Worm (Caenorhabditis elegans): ENCODE data around the gene F58H1.8.

DNA sequence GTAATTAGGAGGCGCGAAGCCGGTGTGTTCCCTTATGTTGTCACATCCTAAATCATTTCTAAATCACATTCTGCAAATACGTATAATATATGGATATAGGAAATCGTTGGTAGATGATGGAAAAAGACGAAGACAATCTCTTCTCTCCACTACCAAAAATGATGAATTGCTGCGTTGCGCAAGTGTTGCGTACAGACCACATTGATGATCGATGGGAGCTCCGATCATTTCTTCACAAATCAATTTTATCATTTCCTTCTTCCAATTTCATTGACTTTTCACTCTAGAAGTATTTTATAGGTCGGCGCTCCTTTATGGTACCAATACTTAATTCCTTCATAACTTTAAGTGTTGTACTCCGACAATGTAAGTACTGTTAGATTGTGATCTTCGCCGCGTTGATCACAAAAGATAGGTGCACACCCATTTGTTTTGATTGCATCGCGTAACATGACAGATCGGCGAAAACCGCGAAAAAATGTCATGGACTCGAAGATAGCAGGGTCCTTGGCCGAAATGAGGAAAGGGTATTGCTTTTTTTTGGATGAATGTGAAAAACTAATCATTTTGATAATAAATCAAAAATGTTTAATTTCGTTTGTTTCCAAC is 14.7 kb downstream of the F58H1.8 start:
- TF ChIP-seq rnt-1 (tag; optimal IDR thresholded peaks at IDR 0.05) (no peak), mep-1 (tag; optimal IDR thresholded peaks at IDR 0.05) (no peak), ztf-11 (tag; optimal IDR thresholded peaks at IDR 0.05) (no peak), tbx-2 (tag; optimal IDR thresholded peaks at IDR 0.05) (no peak), nhr-77 (tag; optimal IDR thresholded peaks at IDR 0.05) (no peak), ceh-88 (GFP tag; IDR thresholded peaks at IDR 0.05) (no peak), fkh-8 (tag; optimal IDR thresholded peaks at IDR 0.05) (no peak), ama-1 (optimal IDR thresholded peaks at IDR 0.05) (no peak), lsy-2 (tag; optimal IDR thresholded peaks at IDR 0.05) (no peak), pqm-1 (tag; optimal IDR thresholded peaks at IDR 0.05) (no peak), skn-1 (tag; optimal IDR thresholded peaks at IDR 0.05) (no peak), dpl-1 (GFP tag; optimal IDR thresholded peaks at IDR 0.05) (no peak), egl-27 (tag; optimal IDR thresholded peaks at IDR 0.05) (no peak)
